Worm (Caenorhabditis elegans): ENCODE results near the gene igcm-4.

DNA sequence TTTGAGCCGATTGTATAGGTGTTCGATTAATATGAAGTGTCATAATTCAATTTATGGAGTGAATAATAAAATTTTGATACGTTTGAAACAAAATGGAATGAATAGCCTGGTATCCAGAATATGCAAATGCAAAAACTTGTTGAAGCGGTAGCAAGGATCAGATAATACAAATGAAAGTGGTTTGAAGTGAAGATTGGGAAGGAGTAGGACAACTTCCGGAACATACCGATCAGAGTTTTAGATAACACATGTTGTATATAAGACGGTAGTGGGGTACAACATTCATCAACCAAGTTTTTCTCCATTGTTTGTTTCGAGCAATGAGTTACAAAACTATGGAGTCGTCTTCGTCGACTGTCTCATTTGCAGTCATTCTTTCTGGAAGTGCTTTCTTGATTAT is 47.0 kb upstream of the igcm-4 start, which contains the start of gene col-164:
- TF ChIP-seq aly-2 (tag; optimal IDR thresholded peaks at IDR 0.05) (no peak), sptf-1 (tag; optimal IDR thresholded peaks at IDR 0.05) (no peak), skn-1 (tag; optimal IDR thresholded peaks at IDR 0.05) (no peak), unc-86 (tag; optimal IDR thresholded peaks at IDR 0.05) (no peak), nhr-11 (tag; optimal IDR thresholded peaks at IDR 0.05) (no peak), unc-62 (GFP tag; optimal IDR thresholded peaks at IDR 0.05) (no peak), blmp-1 (tag; optimal IDR thresholded peaks at IDR 0.05) (no peak), efl-1 (optimal IDR thresholded peaks at IDR 0.05) (no peak), efl-1 (GFP tag; optimal IDR thresholded peaks at IDR 0.05 in 1 of 2) (peak in 1 of 2 experiments; percentile 27), ztf-4 (tag; optimal IDR thresholded peaks at IDR 0.05) (no peak), lin-39 (tag; optimal IDR thresholded peaks at IDR 0.05) (no peak), lin-35 (GFP tag; optimal IDR thresholded peaks at IDR 0.05) (no peak), pag-3 (tag; optimal IDR thresholded peaks at IDR 0.05; ENCODE audit: borderline replicate concordance, insufficient read depth) (no peak), nhr-77 (tag; optimal IDR thresholded peaks at IDR 0.05) (no peak), sox-4 (tag; optimal IDR thresholded peaks at IDR 0.05) (no peak)
